Worm (Caenorhabditis elegans): Measurements from ENCODE around the gene W08G11.5.

- TF ChIP-seq odd-2 (tag; optimal IDR thresholded peaks at IDR 0.05) (no peak), F13H6.1 (tag; optimal IDR thresholded peaks at IDR 0.05) (no peak)
Measured at ce11 chrV:16388268-16388667, 42.0 kb upstream of the W08G11.5 start, which contains the start of gene sri-65.
